Worm (Caenorhabditis elegans) whole organism, L1 larva: ENCODE data around the gene mob-4.

Source experiments
- ama-1 ChIP-seq: fragments of 150-350 bp; optimal IDR thresholded peaks from 2 replicates; lab custom pipeline; 2014
- egl-27 ChIP-seq, 2 experiments: fragments of 150-350 bp in 1 of 2; sonication (generic microtip); optimal IDR thresholded peaks; 3 replicates each; lab custom pipeline; 2017 to 2018; ENCODE audit warnings: missing biosample characterization in 2 of 2, missing genetic modification characterization in 2 of 2, missing genetic modification reagents in 2 of 2
- grh-1 ChIP-seq: fragments of 200-800 bp; sonication (Bioruptor generic); IDR thresholded peaks from 2 replicates; pipeline ENCODE4 v1.3.6; 2022; ENCODE audit warnings: missing genetic modification reagents, missing genetic modification characterization, missing compliant biosample characterization
- lin-35 ChIP-seq, 2 experiments: fragments of 150-350 bp; optimal IDR thresholded peaks; 2 replicates each; lab custom pipeline; 2014; ENCODE audit warnings: missing biosample characterization in 2 of 2, missing genetic modification characterization in 2 of 2, missing genetic modification reagents in 2 of 2
- lin-39 ChIP-seq: fragments of 150-350 bp; optimal IDR thresholded peaks from 2 replicates; lab custom pipeline; 2014; ENCODE audit warnings: missing biosample characterization, missing genetic modification reagents, missing genetic modification characterization
- nhr-19 ChIP-seq: fragments of 200-800 bp; sonication (Bioruptor generic); conservative IDR thresholded peaks from 2 replicates; pipeline ENCODE4 v1.3.6; 2022; ENCODE audit warnings: missing genetic modification characterization, missing compliant biosample characterization
- nhr-20 ChIP-seq: sonication (generic microtip); optimal IDR thresholded peaks from 2 replicates; lab custom pipeline; 2016; ENCODE audit warnings: mild to moderate bottlenecking, missing genetic modification characterization, missing compliant biosample characterization
- pag-3 ChIP-seq: sonication (generic microtip); optimal IDR thresholded peaks from 2 replicates; lab custom pipeline; 2017; ENCODE audit warnings: missing genetic modification characterization, mild to moderate bottlenecking, missing compliant biosample characterization, antibody characterized with exemption, borderline replicate concordance; ENCODE audit not compliant: insufficient read depth
- snpc-4 ChIP-seq: fragments of 150-350 bp; optimal IDR thresholded peaks from 2 replicates; lab custom pipeline; 2014; ENCODE audit warnings: missing biosample characterization, missing genetic modification characterization
- ztf-4 ChIP-seq: fragments of 150-350 bp; optimal IDR thresholded peaks from 2 replicates; lab custom pipeline; 2014; ENCODE audit warnings: missing biosample characterization, missing genetic modification characterization

DNA sequence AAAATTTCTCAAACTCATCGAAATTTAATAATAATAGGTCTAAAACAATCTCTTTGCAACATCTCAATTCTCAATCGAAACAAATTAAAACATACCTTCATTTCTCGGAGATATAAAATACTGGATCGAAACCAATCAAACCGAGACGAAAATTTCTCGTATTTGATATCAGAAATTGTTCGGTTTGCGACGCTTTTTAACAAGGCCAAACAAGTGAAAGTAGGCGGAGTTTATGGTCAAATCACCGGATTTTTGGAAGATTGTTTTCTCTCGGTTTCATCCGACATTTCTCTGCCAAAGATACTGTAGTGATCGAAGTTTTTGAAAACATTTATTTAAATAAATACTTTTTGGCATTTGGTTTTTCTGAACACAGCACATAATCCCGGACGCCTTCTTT is 10.5 kb downstream of the mob-4 start, which contains the start of gene C02F5.14:
- TF ChIP-seq lin-35 (GFP tag; optimal IDR thresholded peaks at IDR 0.05; lab: Kevin White, UChicago): no peak
- TF ChIP-seq lin-39 (tag; lab: Kevin White, UChicago): no peak
- no peak for TF ChIP-seq pag-3 (tag; lab: Kevin White, UChicago)
- no peak for TF ChIP-seq ztf-4
- no peak for TF ChIP-seq egl-27 (tag; optimal IDR thresholded peaks at IDR 0.05; lab: Kevin White, UChicago)
- no peak for TF ChIP-seq nhr-20 (tag; lab: Kevin White, UChicago)
- TF ChIP-seq nhr-19 (GFP tag; lab: Robert Waterston, UW): no peak
- TF ChIP-seq snpc-4 (tag; lab: Kevin White, UChicago): no peak
- TF ChIP-seq ama-1: no peak
- TF ChIP-seq grh-1 (GFP tag; lab: Robert Waterston, UW): no peak
